Worm (Caenorhabditis elegans) whole organism, mixed stage, embryonic: ENCODE results near the gene Y53F4B.10.

Experiments used
- M03D4.4 ChIP-seq: sonication (generic microtip); optimal IDR thresholded peaks from 2 replicates; lab custom pipeline; 2017; ENCODE audit warnings: mild to moderate bottlenecking, missing genetic modification characterization, missing compliant biosample characterization
- blmp-1 ChIP-seq: fragments of 150-350 bp; optimal IDR thresholded peaks from 2 replicates; lab custom pipeline; 2014; ENCODE audit warnings: missing biosample characterization, missing genetic modification characterization
- elt-1 ChIP-seq: sonication (generic microtip); optimal IDR thresholded peaks from 2 replicates; lab custom pipeline; 2017; ENCODE audit warnings: missing genetic modification characterization, mild to moderate bottlenecking, missing compliant biosample characterization, antibody characterized with exemption, moderate library complexity, borderline replicate concordance; ENCODE audit not compliant: insufficient read depth
- hlh-1 ChIP-seq: fragments of 150-350 bp; optimal IDR thresholded peaks from 2 replicates; lab custom pipeline; 2014; ENCODE audit warnings: missing biosample characterization, missing genetic modification reagents, missing genetic modification characterization
- lsy-2 ChIP-seq: fragments of 150-350 bp; optimal IDR thresholded peaks from 2 replicates; lab custom pipeline; 2014; ENCODE audit warnings: missing biosample characterization, missing genetic modification characterization
- nhr-237 ChIP-seq: fragments of 150-350 bp; optimal IDR thresholded peaks from 2 replicates; lab custom pipeline; 2014; ENCODE audit warnings: missing biosample characterization, missing genetic modification characterization

DNA sequence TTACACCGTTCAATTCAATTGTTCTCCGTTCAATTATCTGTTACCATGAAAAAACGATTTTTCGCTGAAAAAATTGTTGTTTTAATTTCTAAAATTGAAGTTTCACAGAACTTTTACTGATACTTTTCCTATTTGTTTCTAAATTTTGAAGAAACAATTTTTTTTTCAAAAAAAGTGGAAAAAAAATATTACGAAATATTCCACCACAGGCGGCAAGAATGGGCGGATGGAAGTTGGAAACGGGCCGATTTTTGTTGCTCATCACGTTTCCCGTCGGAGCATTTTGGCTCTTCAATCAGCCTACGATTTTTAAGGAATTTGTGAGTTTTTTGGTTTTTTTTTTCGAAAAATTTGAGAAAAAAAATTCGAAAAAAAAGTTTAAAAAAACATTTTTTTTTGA is 34.5 kb upstream of the Y53F4B.10 start, which contains the start of gene Y53F4B.14:
- TF ChIP-seq elt-1 (tag; lab: Kevin White, UChicago) (no peak), hlh-1 (no peak), nhr-237 (tag; lab: Kevin White, UChicago) (no peak), M03D4.4 (no peak), blmp-1 (tag; lab: Kevin White, UChicago) (no peak), lsy-2 (tag; lab: Kevin White, UChicago) (no peak)
